Fruit fly (Drosophila melanogaster): ENCODE results near the gene miple2.

miple2 gene

DNA sequence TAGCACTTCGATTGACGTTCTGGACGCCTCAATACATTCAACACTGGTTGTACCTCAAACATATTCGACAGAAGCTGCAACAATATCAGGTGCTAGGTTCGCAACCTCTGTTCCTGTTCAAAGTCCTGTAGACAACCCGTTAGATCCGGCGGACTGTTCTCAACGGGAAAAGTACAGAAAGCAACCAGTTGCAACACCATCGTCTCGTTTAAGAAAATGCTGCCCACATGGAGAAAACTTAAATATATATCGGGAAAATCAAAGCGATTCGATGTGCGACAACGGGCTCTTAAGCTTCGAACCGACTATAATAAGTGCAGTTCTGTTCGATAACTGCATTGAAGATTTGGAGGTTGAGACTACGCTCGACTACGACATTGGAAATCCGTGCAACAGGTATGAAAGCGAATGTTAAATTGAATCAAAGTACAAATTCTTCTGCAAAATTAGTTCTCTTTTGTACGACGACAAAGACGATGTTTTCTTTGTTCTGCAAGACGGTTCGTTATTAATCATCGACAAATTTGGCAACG is 22.7 kb upstream of the miple2 start:
- TF ChIP-seq psq (optimal IDR thresholded peaks at IDR 0.05) (no peak), h (optimal IDR thresholded peaks at IDR 0.05) (no peak), insv (optimal IDR thresholded peaks at IDR 0.05) (no peak)

DNA sequence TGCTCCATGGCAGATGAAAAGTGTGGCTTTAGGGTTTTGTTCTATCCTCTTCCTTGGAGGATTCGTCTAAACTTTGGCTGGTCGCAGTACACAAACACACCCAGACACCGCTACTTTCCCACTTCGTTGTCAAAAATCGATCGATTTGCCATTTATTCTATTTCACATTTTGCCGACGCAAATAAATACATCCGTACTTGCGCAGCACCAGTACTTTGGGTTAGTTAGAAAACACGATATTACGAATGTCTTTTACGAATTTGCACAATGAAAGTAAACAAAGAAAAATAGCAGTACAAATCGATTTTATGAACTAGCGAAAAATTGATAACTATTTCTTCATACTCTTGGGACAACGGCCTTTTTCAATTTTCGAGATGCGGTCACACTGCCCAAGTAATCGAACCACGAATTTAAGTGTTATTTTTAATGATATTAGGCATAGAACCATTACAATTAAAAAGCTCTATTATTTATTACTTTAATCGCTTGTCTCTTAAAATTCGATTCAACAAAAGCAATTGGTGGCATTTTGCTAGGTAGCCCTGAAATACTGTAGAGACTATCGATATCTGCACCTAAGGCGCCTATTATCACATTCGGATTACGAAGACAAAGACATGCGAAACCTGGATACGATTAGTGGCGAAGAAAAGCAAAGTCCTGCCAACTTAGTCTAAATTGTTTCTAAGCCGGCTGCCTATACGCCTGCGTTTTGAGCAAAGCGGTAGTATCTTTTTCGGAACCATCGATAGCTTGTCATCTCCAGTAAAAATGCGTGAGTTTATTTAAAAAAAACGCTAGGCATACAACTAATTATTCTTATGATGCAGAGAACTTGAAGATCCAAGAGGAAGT is 13.2 kb upstream of the miple2 start, which contains the start of the genes DIP2 and wac:
DIP2 (minus strand) TSS at position 337 of the 858 bp plus-strand sequence.
wac (plus strand) TSS at position 559 of the 858 bp plus-strand sequence.
- TF ChIP-seq Myc (optimal IDR thresholded peaks at IDR 0.05) (no peak), insv (optimal IDR thresholded peaks at IDR 0.05) (no peak), ttk (optimal IDR thresholded peaks at IDR 0.05) (no peak), Sin3A (optimal IDR thresholded peaks at IDR 0.05) (no peak), psq (optimal IDR thresholded peaks at IDR 0.05) (no peak), h (optimal IDR thresholded peaks at IDR 0.05) (no peak)

dm6 chr3L:262724-263177 is 8.2 kb upstream of the miple2 start:
- no peak for TF ChIP-seq psq (optimal IDR thresholded peaks at IDR 0.05)
- no peak for TF ChIP-seq insv (optimal IDR thresholded peaks at IDR 0.05)
- no peak for TF ChIP-seq Myc (optimal IDR thresholded peaks at IDR 0.05)
- no peak for TF ChIP-seq h (optimal IDR thresholded peaks at IDR 0.05)
- TF ChIP-seq Sin3A (optimal IDR thresholded peaks at IDR 0.05): no peak
- TF ChIP-seq ttk (optimal IDR thresholded peaks at IDR 0.05): no peak

DNA sequence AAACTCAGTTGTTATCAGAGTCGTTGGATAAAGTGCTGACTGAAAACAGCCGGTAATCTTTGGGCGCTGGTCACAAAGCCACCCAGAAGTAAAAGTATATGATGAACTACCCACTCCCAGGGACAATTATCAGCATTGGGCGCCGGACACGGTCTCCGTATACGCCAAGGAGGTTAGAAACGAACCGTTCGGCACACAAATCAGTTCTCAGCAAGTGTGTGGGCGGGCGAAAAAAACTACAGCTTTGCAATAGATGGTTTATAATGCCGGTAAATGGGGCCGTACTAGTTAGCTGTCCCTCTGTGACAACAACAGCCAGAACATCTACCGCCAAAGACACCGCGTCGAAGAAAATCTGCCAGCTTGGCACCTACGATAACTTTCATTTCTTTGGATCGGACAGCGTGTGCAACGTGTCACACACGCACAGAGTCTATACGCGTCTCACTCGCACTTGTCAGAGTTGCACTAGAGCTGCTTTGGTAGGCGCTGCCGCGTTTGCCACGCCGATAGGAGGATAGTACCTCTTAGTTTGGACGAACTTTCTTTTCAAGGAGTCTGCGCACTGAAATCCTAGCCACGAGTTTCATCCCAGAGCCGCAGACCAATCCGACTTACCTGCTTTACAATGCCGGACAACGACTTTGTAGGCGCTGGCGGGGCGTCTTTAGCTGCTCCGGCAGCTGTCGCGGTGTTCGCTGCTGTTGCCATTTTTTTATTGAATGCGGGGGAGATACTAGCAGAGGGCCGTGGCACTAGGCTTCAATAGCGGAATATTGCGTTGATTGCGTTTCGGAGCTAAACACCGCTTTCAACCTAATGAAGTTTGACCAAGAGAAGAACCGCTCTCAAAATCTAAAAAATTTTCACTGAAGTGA is 7.3 kb upstream of the miple2 start:
- TF ChIP-seq Myc (optimal IDR thresholded peaks at IDR 0.05): no peak
- TF ChIP-seq Sin3A (optimal IDR thresholded peaks at IDR 0.05): no peak
- TF ChIP-seq ttk (optimal IDR thresholded peaks at IDR 0.05): no peak
- TF ChIP-seq h (optimal IDR thresholded peaks at IDR 0.05): no peak
- TF ChIP-seq psq (optimal IDR thresholded peaks at IDR 0.05): no peak
- no peak for TF ChIP-seq insv (optimal IDR thresholded peaks at IDR 0.05)

DNA sequence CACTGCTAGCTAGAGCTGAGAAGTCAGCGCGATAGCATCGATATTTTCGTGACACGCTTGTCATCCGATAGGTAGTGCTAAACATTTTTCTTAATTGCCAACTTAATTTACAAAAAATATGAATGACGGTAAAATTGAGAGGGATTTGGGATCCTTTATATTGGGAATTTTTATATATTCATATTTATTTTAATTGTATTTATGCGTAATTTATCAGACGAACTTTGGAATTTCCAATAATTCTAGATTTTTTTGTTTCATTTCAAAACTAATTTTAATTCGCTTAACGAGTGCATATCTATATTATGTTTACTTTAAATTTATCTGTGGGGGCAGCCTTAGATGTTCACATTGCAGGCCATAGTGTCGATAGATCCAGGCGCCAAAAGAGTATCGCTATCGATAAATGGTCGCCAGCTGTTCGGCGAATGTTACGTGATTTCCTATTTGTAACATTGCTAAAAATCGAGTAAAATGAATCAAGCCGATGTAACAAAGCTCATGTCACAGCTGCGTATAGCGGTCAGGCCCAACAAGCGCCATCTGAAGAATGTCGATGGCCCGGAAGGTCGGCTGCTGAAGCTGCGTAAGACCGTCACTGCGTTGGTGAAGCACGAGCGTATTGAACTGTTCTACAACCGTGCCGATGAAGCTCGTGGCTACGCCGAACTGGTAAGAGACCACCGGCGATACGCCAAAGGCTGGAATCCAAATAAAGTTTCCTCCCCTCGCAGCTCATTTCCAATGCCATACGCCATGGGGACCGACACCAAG is 6.4 kb upstream of the miple2 start, which contains the start of the genes Tudor-SN and mRpL17:
Tudor-SN (minus strand) TSS at position 3 of the 774 bp plus-strand sequence.
mRpL17 (plus strand) TSS at position 402 of the 774 bp plus-strand sequence.
- TF ChIP-seq Myc (optimal IDR thresholded peaks at IDR 0.05) (no peak), psq (optimal IDR thresholded peaks at IDR 0.05) (no peak), Sin3A (optimal IDR thresholded peaks at IDR 0.05) (no peak), insv (optimal IDR thresholded peaks at IDR 0.05) (no peak), ttk (optimal IDR thresholded peaks at IDR 0.05) (no peak), h (optimal IDR thresholded peaks at IDR 0.05) (no peak)

dm6 chr3L:265808-266207 is 5.2 kb upstream of the miple2 start, which contains the start of gene CG34263:
TSS of gene CG34263 (minus strand) at chr3L:265908.
- TF ChIP-seq Myc (optimal IDR thresholded peaks at IDR 0.05) (no peak), Sin3A (optimal IDR thresholded peaks at IDR 0.05) (no peak), ttk (optimal IDR thresholded peaks at IDR 0.05) (no peak), insv (optimal IDR thresholded peaks at IDR 0.05) (no peak), h (optimal IDR thresholded peaks at IDR 0.05) (no peak), psq (optimal IDR thresholded peaks at IDR 0.05) (no peak)

- no peak for TF ChIP-seq psq (optimal IDR thresholded peaks at IDR 0.05)
- TF ChIP-seq ttk (optimal IDR thresholded peaks at IDR 0.05): no peak
- no peak for TF ChIP-seq Sin3A (optimal IDR thresholded peaks at IDR 0.05)
- no peak for TF ChIP-seq Myc (optimal IDR thresholded peaks at IDR 0.05)
- no peak for TF ChIP-seq h (optimal IDR thresholded peaks at IDR 0.05)
- no peak for TF ChIP-seq insv (optimal IDR thresholded peaks at IDR 0.05)
Observed at dm6 chr3L:267083-267482, 3.9 kb upstream of the miple2 start, which contains the start of gene miple1. TSS of gene miple1 (plus strand) at chr3L:267299.

- TF ChIP-seq h (optimal IDR thresholded peaks at IDR 0.05) (no peak), insv (optimal IDR thresholded peaks at IDR 0.05) (no peak), Myc (optimal IDR thresholded peaks at IDR 0.05) (no peak), ttk (optimal IDR thresholded peaks at IDR 0.05) (no peak), psq (optimal IDR thresholded peaks at IDR 0.05) (no peak)
Observed at dm6 chr3L:267618-268017, 3.4 kb upstream of the miple2 start.

DNA sequence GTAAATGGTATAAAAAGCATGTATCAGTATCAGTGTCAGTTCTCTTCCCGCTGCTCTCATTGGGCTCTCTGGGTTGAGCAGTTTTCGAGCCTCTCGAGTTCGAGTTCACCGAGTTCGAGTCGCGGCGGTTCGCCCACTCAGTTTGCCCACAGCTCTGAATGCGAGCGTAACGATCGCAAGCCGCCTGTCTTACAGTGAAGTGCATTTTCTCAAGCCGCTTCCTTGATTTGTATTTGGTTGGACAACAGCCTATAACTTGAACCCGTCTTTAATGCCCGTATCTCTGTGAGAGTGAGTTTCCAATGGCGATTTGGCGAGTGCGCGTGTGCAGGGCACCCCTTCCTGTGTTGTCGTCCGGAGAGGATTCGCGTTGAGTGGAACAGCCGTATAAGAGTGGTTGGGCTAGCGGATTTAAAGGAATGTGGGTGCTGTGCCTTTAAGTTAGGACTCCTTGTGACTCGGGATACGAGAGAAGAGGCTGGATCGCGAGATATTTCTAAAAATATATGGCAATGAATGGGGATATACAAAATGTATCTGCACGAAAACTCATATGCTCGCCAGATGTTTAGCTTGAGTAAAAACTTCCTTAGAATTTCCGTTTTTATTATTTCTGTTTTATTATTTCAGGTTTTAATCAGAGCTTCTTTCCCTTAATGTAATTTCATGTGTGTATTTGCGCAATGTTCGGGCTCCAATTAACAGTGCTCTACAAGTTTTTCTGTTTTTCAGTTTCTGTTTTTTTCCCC is 675 bp downstream of the miple2 start:
- TF ChIP-seq psq (optimal IDR thresholded peaks at IDR 0.05) (no peak), Myc (optimal IDR thresholded peaks at IDR 0.05) (no peak), ttk (optimal IDR thresholded peaks at IDR 0.05) (no peak), Sin3A (optimal IDR thresholded peaks at IDR 0.05) (no peak), insv (optimal IDR thresholded peaks at IDR 0.05) (no peak), h (optimal IDR thresholded peaks at IDR 0.05) (no peak)

DNA sequence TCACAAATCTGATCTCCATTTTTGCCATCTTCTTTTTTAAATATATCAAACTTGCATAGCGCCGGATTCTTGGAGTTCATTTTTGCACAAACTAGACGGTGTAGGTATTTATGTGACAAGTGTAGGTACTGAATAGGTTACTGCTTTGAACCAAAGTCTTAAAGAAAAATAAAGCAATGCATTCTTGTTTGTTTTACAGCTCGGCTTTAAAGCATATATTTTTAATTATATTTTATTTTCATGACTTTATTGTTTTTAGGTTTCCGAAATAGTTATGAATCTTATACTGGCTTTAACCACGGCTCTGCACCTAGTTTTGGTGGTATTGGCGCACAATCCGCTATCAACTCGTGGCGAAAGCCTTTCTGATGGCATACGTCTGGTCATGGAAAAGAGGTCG is 2.3 kb downstream of the miple2 start, which contains the start of gene CG32845:
CG32845 (minus strand) TSS at position 101 of the 400 bp plus-strand sequence.
- TF ChIP-seq h (optimal IDR thresholded peaks at IDR 0.05): no peak
- TF ChIP-seq psq (optimal IDR thresholded peaks at IDR 0.05): no peak
- TF ChIP-seq Sin3A (optimal IDR thresholded peaks at IDR 0.05): no peak
